Fruit fly (Drosophila melanogaster): Measurements from ENCODE around the gene BORCS6.

dm6 chr3L:524246-524645 lies 16.4 kb upstream of the BORCS6 start:
- no peak for TF ChIP-seq CG8478 (optimal IDR thresholded peaks at IDR 0.05)
- no peak for TF ChIP-seq pan (optimal IDR thresholded peaks at IDR 0.05)
- no peak for TF ChIP-seq EcR (GFP tag; optimal IDR thresholded peaks at IDR 0.05)

Measured in whole organism.